Worm (Caenorhabditis elegans) whole organism, L3 larva: ENCODE measurements around the gene dhs-6.

Experiments
- ZK546.5 ChIP-seq: sonication (generic microtip); optimal IDR thresholded peaks from 2 replicates; lab custom pipeline; 2017; ENCODE audit warnings: missing biosample characterization, missing genetic modification characterization
- aly-2 ChIP-seq: fragments of 150-350 bp; optimal IDR thresholded peaks from 2 replicates; lab custom pipeline; 2014; ENCODE audit warnings: missing biosample characterization, missing genetic modification characterization
- ama-1 ChIP-seq: fragments of 150-350 bp; optimal IDR thresholded peaks from 2 replicates; lab custom pipeline; 2018
- ceh-16 ChIP-seq: sonication (generic microtip); optimal IDR thresholded peaks from 2 replicates; lab custom pipeline; 2017; ENCODE audit warnings: missing biosample characterization, missing genetic modification characterization
- ceh-28 ChIP-seq: fragments of 150-350 bp; optimal IDR thresholded peaks from 2 replicates; lab custom pipeline; 2014; ENCODE audit warnings: missing biosample characterization, missing genetic modification reagents, missing genetic modification characterization
- ceh-82 ChIP-seq: fragments of 150-350 bp; optimal IDR thresholded peaks from 2 replicates; lab custom pipeline; 2014; ENCODE audit warnings: missing biosample characterization, missing genetic modification characterization
- ceh-9 ChIP-seq: sonication (generic microtip); optimal IDR thresholded peaks from 2 replicates; lab custom pipeline; 2018; ENCODE audit warnings: missing biosample characterization, missing genetic modification characterization
- daf-12 ChIP-seq: fragments of 150-350 bp; optimal IDR thresholded peaks from 2 replicates; lab custom pipeline; 2014; ENCODE audit warnings: missing biosample characterization, missing genetic modification reagents, missing genetic modification characterization
- egl-27 ChIP-seq: sonication (generic microtip); optimal IDR thresholded peaks from 4 replicates; lab custom pipeline; 2017; ENCODE audit warnings: missing biosample characterization, missing genetic modification reagents, missing genetic modification characterization
- egl-5 ChIP-seq: fragments of 150-350 bp; optimal IDR thresholded peaks from 2 replicates; lab custom pipeline; 2017; ENCODE audit warnings: missing biosample characterization, missing genetic modification reagents, missing genetic modification characterization, inconsistent platforms
- elt-2 ChIP-seq: sonication (generic microtip); optimal IDR thresholded peaks from 2 replicates; lab custom pipeline; 2016; ENCODE audit warnings: missing genetic modification reagents, mild to moderate bottlenecking, missing genetic modification characterization, missing compliant biosample characterization
- elt-3 ChIP-seq, 3 experiments: fragments of 150-350 bp in 1 of 3; sonication (generic microtip) in 2 of 3; optimal IDR thresholded peaks; 2 replicates in 2 of 3; 4 replicates in 1 of 3; lab custom pipeline; 2014 to 2017; ENCODE audit warnings: missing biosample characterization in 3 of 3, missing genetic modification characterization in 3 of 3
- eor-1 ChIP-seq, 2 experiments: fragments of 150-350 bp; optimal IDR thresholded peaks; 2 replicates each; lab custom pipeline; 2014 to 2018; ENCODE audit warnings: missing biosample characterization in 2 of 2, missing genetic modification characterization in 2 of 2
- fkh-10 ChIP-seq: sonication (generic microtip); optimal IDR thresholded peaks from 2 replicates; lab custom pipeline; 2017; ENCODE audit warnings: missing biosample characterization, missing genetic modification reagents, missing genetic modification characterization
- fkh-2 ChIP-seq: fragments of 150-350 bp; optimal IDR thresholded peaks from 2 replicates; lab custom pipeline; 2014; ENCODE audit warnings: missing biosample characterization, missing genetic modification reagents, missing genetic modification characterization
- fos-1 ChIP-seq: fragments of 150-350 bp; optimal IDR thresholded peaks from 2 replicates; lab custom pipeline; 2014; ENCODE audit warnings: missing biosample characterization, missing genetic modification characterization
- hmg-11 ChIP-seq: sonication (generic microtip); optimal IDR thresholded peaks from 2 replicates; lab custom pipeline; 2016; ENCODE audit warnings: missing genetic modification characterization, missing compliant biosample characterization
- jun-1 ChIP-seq: fragments of 150-350 bp; optimal IDR thresholded peaks from 2 replicates; lab custom pipeline; 2014; ENCODE audit warnings: missing biosample characterization, missing genetic modification reagents, missing genetic modification characterization
- lin-15B ChIP-seq: fragments of 150-350 bp; optimal IDR thresholded peaks from 2 replicates; lab custom pipeline; 2014; ENCODE audit warnings: missing biosample characterization, missing genetic modification characterization
- lin-39 ChIP-seq: fragments of 150-350 bp; optimal IDR thresholded peaks from 2 replicates; lab custom pipeline; 2018; ENCODE audit warnings: missing biosample characterization, missing genetic modification reagents, missing genetic modification characterization
- mdl-1 ChIP-seq: fragments of 150-350 bp; optimal IDR thresholded peaks from 2 replicates; lab custom pipeline; 2014; ENCODE audit warnings: missing biosample characterization, missing genetic modification characterization
- mml-1 ChIP-seq: fragments of 150-350 bp; sonication (generic microtip); optimal IDR thresholded peaks from 3 replicates; lab custom pipeline; 2014; ENCODE audit warnings: missing biosample characterization, missing genetic modification characterization
- nfya-1 ChIP-seq: sonication (generic microtip); optimal IDR thresholded peaks from 2 replicates; lab custom pipeline; 2017; ENCODE audit warnings: missing genetic modification characterization, mild to moderate bottlenecking, missing compliant biosample characterization, antibody characterized with exemption, moderate library complexity; ENCODE audit not compliant: insufficient read depth
- nhr-11 ChIP-seq: fragments of 150-350 bp; optimal IDR thresholded peaks from 2 replicates; lab custom pipeline; 2014; ENCODE audit warnings: missing biosample characterization, missing genetic modification characterization
- nhr-12 ChIP-seq: fragments of 150-350 bp; optimal IDR thresholded peaks from 2 replicates; lab custom pipeline; 2014; ENCODE audit warnings: missing biosample characterization, missing genetic modification characterization
- nhr-23 ChIP-seq: fragments of 150-350 bp; optimal IDR thresholded peaks from 2 replicates; lab custom pipeline; 2014; ENCODE audit warnings: missing biosample characterization, missing genetic modification reagents, missing genetic modification characterization
- nhr-237 ChIP-seq: fragments of 150-350 bp; optimal IDR thresholded peaks from 2 replicates; lab custom pipeline; 2014; ENCODE audit warnings: missing biosample characterization, missing genetic modification characterization
- nhr-25 ChIP-seq: sonication (generic microtip); optimal IDR thresholded peaks from 2 replicates; lab custom pipeline; 2017; ENCODE audit warnings: missing biosample characterization, missing genetic modification characterization
- nhr-28 ChIP-seq: fragments of 150-350 bp; optimal IDR thresholded peaks from 2 replicates; lab custom pipeline; 2014; ENCODE audit warnings: missing biosample characterization, missing genetic modification characterization
- nhr-43 ChIP-seq: sonication (generic microtip); optimal IDR thresholded peaks from 2 replicates; lab custom pipeline; 2016; ENCODE audit warnings: mild to moderate bottlenecking, missing genetic modification characterization, missing compliant biosample characterization; ENCODE audit not compliant: poor library complexity, severe bottlenecking
- nhr-67 ChIP-seq: fragments of 150-350 bp; optimal IDR thresholded peaks from 2 replicates; lab custom pipeline; 2014; ENCODE audit warnings: missing biosample characterization, missing genetic modification characterization
- nhr-76 ChIP-seq: fragments of 150-350 bp; sonication (generic microtip); optimal IDR thresholded peaks from 5 replicates; lab custom pipeline; 2014; ENCODE audit warnings: missing biosample characterization, missing genetic modification characterization
- nhr-77 ChIP-seq: fragments of 150-350 bp; optimal IDR thresholded peaks from 2 replicates; lab custom pipeline; 2014; ENCODE audit warnings: missing biosample characterization, missing genetic modification characterization
- pha-4 ChIP-seq: fragments of 150-350 bp; optimal IDR thresholded peaks from 2 replicates; lab custom pipeline; 2014; ENCODE audit warnings: missing biosample characterization, missing genetic modification reagents, missing genetic modification characterization
- pqm-1 ChIP-seq: fragments of 150-350 bp; optimal IDR thresholded peaks from 2 replicates; lab custom pipeline; 2017; ENCODE audit warnings: missing biosample characterization, missing genetic modification characterization, inconsistent platforms
- skn-1 ChIP-seq: fragments of 150-350 bp; optimal IDR thresholded peaks from 2 replicates; lab custom pipeline; 2014; ENCODE audit warnings: missing biosample characterization, missing genetic modification characterization
- snpc-4 ChIP-seq: fragments of 150-350 bp; optimal IDR thresholded peaks from 2 replicates; lab custom pipeline; 2014; ENCODE audit warnings: missing biosample characterization, missing genetic modification characterization
- tbx-2 ChIP-seq: sonication (generic microtip); optimal IDR thresholded peaks from 2 replicates; lab custom pipeline; 2016; ENCODE audit warnings: mild to moderate bottlenecking, missing genetic modification characterization, missing compliant biosample characterization
- unc-39 ChIP-seq: sonication (generic microtip); optimal IDR thresholded peaks from 4 replicates; lab custom pipeline; 2017; ENCODE audit warnings: missing biosample characterization, missing genetic modification characterization
- ztf-11 ChIP-seq: fragments of 150-350 bp; optimal IDR thresholded peaks from 2 replicates; lab custom pipeline; 2014; ENCODE audit warnings: missing biosample characterization, missing genetic modification characterization
- ztf-4 ChIP-seq: fragments of 150-350 bp; optimal IDR thresholded peaks from 2 replicates; lab custom pipeline; 2014; ENCODE audit warnings: missing biosample characterization, missing genetic modification characterization

The dhs-6 gene

DNA sequence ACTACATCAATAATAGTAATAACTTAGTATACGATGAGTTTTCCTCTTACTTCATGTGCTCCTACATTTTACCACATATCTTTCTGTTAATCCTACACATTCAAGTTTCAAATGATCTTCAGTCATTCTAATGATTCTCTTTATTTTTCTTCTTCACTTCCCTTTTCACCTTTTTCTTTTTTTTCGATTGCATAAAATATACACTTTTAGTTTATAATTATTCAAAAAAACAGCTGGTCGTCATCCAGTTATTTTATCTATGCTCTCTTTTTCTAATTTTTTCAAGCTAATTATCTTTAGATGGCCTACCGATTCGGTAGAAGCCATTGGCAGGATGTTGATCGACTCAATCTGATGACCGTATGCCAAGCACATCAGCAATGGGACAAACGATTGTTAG is 35.1 kb upstream of the dhs-6 start, which contains the start of gene F59E12.1:
F59E12.1 (plus strand) TSS at position 301 of the 400 bp plus-strand sequence.
- no peak for TF ChIP-seq daf-12 (tag; lab: Kevin White, UChicago)
- TF ChIP-seq lin-15B: no peak
- no peak for TF ChIP-seq aly-2
- no peak for TF ChIP-seq eor-1 (tag; optimal IDR thresholded peaks at IDR 0.05; lab: Kevin White, UChicago)
- TF ChIP-seq elt-2 (tag; lab: Kevin White, UChicago): no peak
- TF ChIP-seq unc-39 (tag; lab: Kevin White, UChicago): no peak
- TF ChIP-seq pqm-1 (tag; lab: Kevin White, UChicago): no peak
- TF ChIP-seq ama-1: no peak

DNA sequence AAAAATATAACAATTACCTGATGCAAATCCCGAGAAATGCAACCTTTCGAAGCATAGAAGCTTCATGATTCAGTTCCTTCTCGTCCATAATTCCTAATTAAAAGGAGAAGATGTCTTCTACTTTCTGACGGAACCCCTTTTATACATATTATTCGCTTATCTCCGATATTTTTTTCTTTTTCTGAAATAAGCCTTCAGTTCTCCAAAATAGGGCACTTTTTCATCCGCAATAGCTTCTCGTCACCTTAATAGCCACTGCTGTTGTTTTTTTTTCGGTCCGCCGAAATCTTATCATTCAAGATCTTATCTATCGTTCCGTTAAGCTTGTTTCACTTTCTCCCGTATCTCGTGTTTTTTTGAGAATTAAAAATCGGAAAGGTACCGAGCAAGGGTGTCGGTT is 33.2 kb upstream of the dhs-6 start, which contains the start of gene bli-2:
bli-2 (minus strand) TSS at position 101 of the 400 bp plus-strand sequence.
- no peak for TF ChIP-seq nhr-237 (tag; lab: Kevin White, UChicago)
- no peak for TF ChIP-seq ceh-82 (tag; lab: Kevin White, UChicago)
- TF ChIP-seq mdl-1: no peak
- no peak for TF ChIP-seq fos-1

DNA sequence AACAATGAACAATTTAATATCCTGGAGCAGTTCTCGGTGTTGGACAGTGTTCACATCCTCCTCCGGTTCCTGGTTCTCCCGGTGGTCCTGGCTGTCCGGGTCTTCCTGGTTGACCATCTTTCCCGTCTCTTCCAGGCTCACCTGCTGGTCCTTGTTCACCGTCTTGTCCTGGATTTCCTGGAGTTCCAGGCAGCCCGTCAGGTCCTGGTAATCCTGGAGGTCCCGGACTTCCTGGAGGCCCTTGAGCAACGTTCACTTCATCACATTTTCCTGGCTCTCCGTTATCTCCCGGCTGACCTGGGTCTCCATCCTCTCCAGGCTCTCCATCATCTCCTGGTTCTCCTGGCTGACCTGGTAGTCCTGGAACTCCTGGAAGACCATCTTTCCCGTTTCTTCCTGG is 32.3 kb upstream of the dhs-6 start:
- no peak for TF ChIP-seq ceh-28 (tag; lab: Kevin White, UChicago)
- no peak for TF ChIP-seq eor-1 (tag; optimal IDR thresholded peaks at IDR 0.05; lab: Kevin White, UChicago)
- TF ChIP-seq mml-1 (tag; lab: Kevin White, UChicago): no peak
- TF ChIP-seq snpc-4 (tag; lab: Kevin White, UChicago): no peak
- TF ChIP-seq fkh-10 (GFP tag; lab: Kevin White, UChicago): no peak
- TF ChIP-seq jun-1 (tag; lab: Kevin White, UChicago): no peak
- no peak for TF ChIP-seq nhr-11
- TF ChIP-seq mdl-1: no peak
- no peak for TF ChIP-seq skn-1
- TF ChIP-seq nhr-25 (tag; lab: Kevin White, UChicago): no peak
- no peak for TF ChIP-seq nfya-1 (tag; lab: Kevin White, UChicago)
- TF ChIP-seq pqm-1 (tag; lab: Kevin White, UChicago): no peak

DNA sequence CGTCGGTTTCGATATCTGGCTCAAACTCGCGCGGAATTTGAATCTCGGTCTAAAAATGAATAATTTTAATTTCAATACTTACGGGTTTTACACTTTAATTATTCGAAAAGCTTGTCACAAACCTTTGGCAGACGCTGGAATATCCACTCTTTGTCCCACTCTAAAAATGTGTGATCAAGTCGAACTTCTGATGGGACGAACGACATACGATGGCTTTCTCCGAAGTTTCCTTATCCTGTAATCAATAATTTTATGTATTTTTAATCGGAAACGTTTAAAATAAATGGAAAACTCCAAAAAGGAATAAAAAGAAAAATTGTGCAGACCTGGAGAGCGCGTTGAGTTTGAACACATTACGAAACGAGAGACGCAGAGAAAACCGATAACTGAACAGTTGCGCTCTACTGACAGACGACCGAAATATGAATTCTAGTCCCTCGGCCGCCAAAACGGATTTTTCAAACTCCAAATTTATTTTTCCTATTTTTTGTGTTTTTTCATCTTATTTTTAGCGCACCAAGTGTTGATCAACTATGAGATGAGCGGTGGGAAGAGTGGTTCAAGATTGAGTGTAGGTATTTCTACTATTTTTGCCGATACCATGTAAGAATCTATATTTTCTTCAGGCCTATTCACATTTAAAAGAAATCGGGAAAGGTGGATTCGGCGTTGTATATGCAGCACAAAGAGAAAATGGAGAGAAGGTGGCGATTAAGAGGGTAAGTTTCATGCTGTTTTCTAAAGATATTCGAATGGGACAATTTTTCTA is 30.3 kb upstream of the dhs-6 start, which contains the start of the genes sam-4, F59E12.17 and zyg-1:
sam-4 (minus strand) TSS at position 51 of the 769 bp plus-strand sequence.
F59E12.17 (minus strand) TSS at position 235 of the 769 bp plus-strand sequence.
zyg-1 (plus strand) TSS at position 513 of the 769 bp plus-strand sequence.
- TF ChIP-seq lin-39 (peak; percentile 74), nhr-77 (no peak), egl-27 (tag; lab: Kevin White, UChicago) (no peak), fos-1 (no peak), unc-39 (tag; lab: Kevin White, UChicago) (no peak), ama-1 (no peak), aly-2 (no peak), ZK546.5 (tag; lab: Kevin White, UChicago) (no peak), ceh-16 (tag; lab: Kevin White, UChicago) (no peak), fkh-2 (tag; lab: Kevin White, UChicago) (no peak), nhr-28 (tag; lab: Kevin White, UChicago) (no peak), snpc-4 (tag; lab: Kevin White, UChicago) (no peak), nhr-67 (tag; lab: Kevin White, UChicago) (no peak), nhr-43 (tag; lab: Kevin White, UChicago) (peak; percentile 6), tbx-2 (tag; lab: Kevin White, UChicago) (no peak), lin-15B (peak; percentile 95), pqm-1 (tag; lab: Kevin White, UChicago) (peak; percentile 18), fkh-10 (GFP tag; lab: Kevin White, UChicago) (no peak), jun-1 (tag; lab: Kevin White, UChicago) (no peak), nhr-237 (tag; lab: Kevin White, UChicago) (no peak), mml-1 (tag; lab: Kevin White, UChicago) (no peak), nhr-11 (no peak), hmg-11 (peak; percentile 35), nhr-12 (tag; lab: Kevin White, UChicago) (no peak), pha-4 (tag; lab: Kevin White, UChicago) (peak; percentile 87), elt-2 (tag; lab: Kevin White, UChicago) (peak; percentile 52), ceh-9 (tag; lab: Kevin White, UChicago) (no peak), nhr-76 (no peak), ceh-28 (tag; lab: Kevin White, UChicago) (no peak), nhr-25 (tag; lab: Kevin White, UChicago) (peak; percentile 51), ztf-4 (tag; lab: Kevin White, UChicago) (no peak), ztf-11 (tag; lab: Kevin White, UChicago) (no peak), nfya-1 (tag; lab: Kevin White, UChicago) (peak; percentile 90), egl-5 (tag; lab: Kevin White, UChicago) (peak; percentile 63), elt-3 (tag; optimal IDR thresholded peaks at IDR 0.05; lab: Kevin White, UChicago) (no peak), daf-12 (tag; lab: Kevin White, UChicago) (no peak), nhr-23 (peak; percentile 17)
